Worm (Caenorhabditis elegans) whole organism, late embryonic: ENCODE measurements around the gene Y41C4A.7.

ENCODE experiments used
- F13H6.1 ChIP-seq: sonication (generic microtip); optimal IDR thresholded peaks from 2 replicates; lab custom pipeline; 2016; ENCODE audit warnings: missing genetic modification characterization, missing compliant biosample characterization
- K09A11.1 ChIP-seq: sonication (generic microtip); optimal IDR thresholded peaks from 2 replicates; lab custom pipeline; 2017; ENCODE audit warnings: antibody characterized with exemption, mild to moderate bottlenecking, missing genetic modification characterization, missing compliant biosample characterization; ENCODE audit not compliant: insufficient read depth
- ama-1 ChIP-seq: fragments of 150-350 bp; optimal IDR thresholded peaks from 2 replicates; lab custom pipeline; 2014
- ceh-19 ChIP-seq: fragments of 200-800 bp; sonication (Bioruptor generic); optimal IDR thresholded peaks from 2 replicates; lab custom pipeline; 2018; ENCODE audit warnings: mild to moderate bottlenecking, missing genetic modification characterization, missing compliant biosample characterization
- fax-1 ChIP-seq: sonication (generic microtip); optimal IDR thresholded peaks from 2 replicates; lab custom pipeline; 2016; ENCODE audit warnings: missing genotype, missing genetic modification characterization, missing compliant biosample characterization
- fkh-10 ChIP-seq: fragments of 150-350 bp; optimal IDR thresholded peaks from 2 replicates; lab custom pipeline; 2014; ENCODE audit warnings: missing biosample characterization, missing genetic modification reagents, missing genetic modification characterization
- hlh-13 ChIP-seq: fragments of 200-800 bp; sonication (Bioruptor generic); optimal IDR thresholded peaks from 2 replicates; lab custom pipeline; 2018; ENCODE audit warnings: mild to moderate bottlenecking, missing genetic modification characterization, missing compliant biosample characterization
- hlh-30 ChIP-seq: sonication (generic microtip); optimal IDR thresholded peaks from 2 replicates; lab custom pipeline; 2017; ENCODE audit warnings: antibody characterized with exemption, missing genetic modification characterization, missing compliant biosample characterization; ENCODE audit not compliant: insufficient read depth
- nfya-1 ChIP-seq: sonication (generic microtip); optimal IDR thresholded peaks from 2 replicates; lab custom pipeline; 2017; ENCODE audit warnings: missing genetic modification characterization, mild to moderate bottlenecking, missing compliant biosample characterization, antibody characterized with exemption, moderate library complexity
- nhr-11 ChIP-seq: fragments of 150-350 bp; optimal IDR thresholded peaks from 2 replicates; lab custom pipeline; 2014; ENCODE audit warnings: missing biosample characterization, missing genetic modification characterization
- nhr-232 ChIP-seq: sonication (generic microtip); optimal IDR thresholded peaks from 2 replicates; lab custom pipeline; 2016; ENCODE audit warnings: missing genetic modification characterization, missing compliant biosample characterization
- unc-55 ChIP-seq: sonication (generic microtip); optimal IDR thresholded peaks from 2 replicates; lab custom pipeline; 2017; ENCODE audit warnings: missing biosample characterization, missing genetic modification reagents, missing genetic modification characterization

DNA sequence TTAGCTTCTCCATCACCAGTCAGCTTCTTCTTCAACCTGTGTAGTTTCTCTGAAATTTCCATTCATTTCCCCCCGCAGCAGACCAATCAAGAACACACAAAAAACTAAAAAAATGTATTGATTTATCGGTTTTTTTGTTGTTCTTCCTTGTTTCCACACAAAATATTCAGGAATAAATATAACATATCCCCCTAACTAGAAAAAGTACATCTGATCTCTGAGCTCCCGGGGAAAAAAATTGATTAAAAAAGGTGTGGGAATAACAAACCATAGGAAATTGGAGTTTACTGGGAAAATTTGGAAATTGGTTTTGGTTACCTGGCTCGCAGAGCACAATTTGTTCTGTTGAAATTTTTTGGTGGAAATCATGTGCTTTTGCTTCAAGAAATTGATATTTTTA lies 3.7 kb upstream of the Y41C4A.7 start, which contains the start of gene Y41C4A.22:
- TF ChIP-seq hlh-13 (GFP tag; lab: Kevin White, UChicago) (no peak), K09A11.1 (tag; lab: Kevin White, UChicago) (no peak), F13H6.1 (tag; lab: Kevin White, UChicago) (no peak), unc-55 (GFP tag; lab: Kevin White, UChicago) (no peak), nhr-232 (tag; lab: Kevin White, UChicago) (no peak), fkh-10 (GFP tag; lab: Kevin White, UChicago) (no peak), nfya-1 (no peak), nhr-11 (no peak), ceh-19 (GFP tag; lab: Kevin White, UChicago) (no peak), fax-1 (tag; lab: Kevin White, UChicago) (no peak), hlh-30 (no peak), ama-1 (lab: Kevin White, UChicago) (no peak)
